Worm (Caenorhabditis elegans): ENCODE measurements around the gene imp-3.

DNA sequence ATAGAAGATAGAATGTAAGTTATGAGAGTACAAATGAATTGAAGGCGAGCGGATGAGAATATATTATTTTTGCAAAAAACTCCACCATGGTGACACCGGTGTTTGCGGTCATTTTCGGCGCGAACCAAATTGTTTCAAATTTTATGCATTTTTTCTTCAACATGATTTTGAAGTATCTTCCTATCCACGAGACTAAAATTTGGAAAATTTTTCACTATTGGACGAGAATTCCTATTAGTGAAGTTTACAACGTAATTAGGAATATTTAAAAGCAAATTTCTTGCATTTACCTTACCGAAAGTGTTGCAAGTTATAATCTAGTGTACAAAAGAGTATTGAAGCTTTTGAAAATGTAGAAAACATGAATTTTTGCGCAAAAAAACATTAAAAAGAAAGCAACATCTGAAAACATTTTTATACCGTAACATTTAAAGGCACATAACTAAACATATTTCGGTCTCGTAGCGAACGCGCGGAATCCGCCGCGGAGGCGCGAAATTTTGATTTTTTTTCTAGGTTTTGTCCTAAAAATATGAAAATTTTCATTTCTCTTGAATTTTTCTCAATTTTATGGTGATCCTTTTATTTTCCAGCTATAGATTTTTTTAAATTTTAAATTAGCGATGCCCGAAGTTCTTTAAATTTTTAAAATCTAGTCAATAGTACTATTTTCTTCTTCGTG lies 7.2 kb upstream of the imp-3 start, which contains the start of gene sgo-1:
- no peak for TF ChIP-seq nhr-237 (tag; optimal IDR thresholded peaks at IDR 0.05)
- TF ChIP-seq skn-1 (tag; optimal IDR thresholded peaks at IDR 0.05): no peak
- TF ChIP-seq lin-39 (tag; optimal IDR thresholded peaks at IDR 0.05): no peak
- TF ChIP-seq ama-1 (optimal IDR thresholded peaks at IDR 0.05): no peak
- no peak for TF ChIP-seq nhr-12 (tag; optimal IDR thresholded peaks at IDR 0.05)
